Worm (Caenorhabditis elegans) whole organism, late embryonic: ENCODE measurements around the gene cyp-29A4.

Experiments used
- C08G9.2 ChIP-seq: sonication (generic microtip); optimal IDR thresholded peaks from 2 replicates; lab custom pipeline; 2016; ENCODE audit warnings: mild to moderate bottlenecking, missing genetic modification characterization, moderate library complexity, missing compliant biosample characterization
- hlh-15 ChIP-seq: sonication (generic microtip); optimal IDR thresholded peaks from 2 replicates; lab custom pipeline; 2016; ENCODE audit warnings: missing genetic modification characterization, missing compliant biosample characterization
- sox-4 ChIP-seq: sonication (generic microtip); optimal IDR thresholded peaks from 2 replicates; lab custom pipeline; 2017; ENCODE audit warnings: mild to moderate bottlenecking, missing genetic modification characterization, inconsistent platforms, missing compliant biosample characterization

- TF ChIP-seq sox-4 (no peak), hlh-15 (no peak), C08G9.2 (tag; lab: Kevin White, UChicago) (no peak)
Measured at ce11 chrV:9672495-9672894, 17.9 kb downstream of the cyp-29A4 start.
